Worm (Caenorhabditis elegans): ENCODE results near the gene srv-5.
A peak's percentile ranks its signal among the peaks of the same experiment; 100 is the strongest.

The srv-5 gene

ce11 chrX:4222779-4223387, 29.3 kb upstream of the srv-5 start (continued):
- TF ChIP-seq F37B4.10 (GFP tag; IDR thresholded peaks at IDR 0.05) (no peak), C06A6.2 (GFP tag; conservative IDR thresholded peaks at IDR 0.05) (peak; percentile 56; the same call in 1 of the 2 replicates), egl-44 (GFP tag; IDR thresholded peaks at IDR 0.05) (peak; percentile 58; the same call in 1 of the 2 replicates), ceh-91 (GFP tag; IDR thresholded peaks at IDR 0.05) (no peak), dox-1 (GFP tag; IDR thresholded peaks at IDR 0.05) (peak; percentile 68), hmg-20 (GFP tag; IDR thresholded peaks at IDR 0.05) (no peak), nfya-2 (GFP tag; IDR thresholded peaks at IDR 0.05) (no peak), rcor-1 (GFP tag; IDR thresholded peaks at IDR 0.05) (peak; percentile 45; the same call in 1 of the 2 replicates), T07F8.4 (tag; optimal IDR thresholded peaks at IDR 0.05) (no peak), aptf-3 (GFP tag; IDR thresholded peaks at IDR 0.05) (no peak), K12H6.12 (tag; optimal IDR thresholded peaks at IDR 0.05) (peak; percentile 44), akir-1 (GFP tag; optimal IDR thresholded peaks at IDR 0.05) (peak; percentile 71), lin-26 (GFP tag; IDR thresholded peaks at IDR 0.05) (peak; percentile 21; the same call in 1 of the 2 replicates), Y56A3A.18 (GFP tag; IDR thresholded peaks at IDR 0.05) (peak; percentile 46; the same call in 1 of the 2 replicates), F57C9.4 (tag; optimal IDR thresholded peaks at IDR 0.05) (peak; percentile 23), ceh-27 (GFP tag; optimal IDR thresholded peaks at IDR 0.05) (peak; percentile 1), somi-1 (GFP tag; optimal IDR thresholded peaks at IDR 0.05) (peak; percentile 48), F39B2.1 (GFP tag; IDR thresholded peaks at IDR 0.05) (no peak), atf-7 (tag; optimal IDR thresholded peaks at IDR 0.05) (peak; percentile 60), attf-6 (GFP tag; IDR thresholded peaks at IDR 0.05) (no peak), cebp-1 (GFP tag; IDR thresholded peaks at IDR 0.05) (0 out of 2 replicates have a peak, but pooled peaks have one; percentile 27), cebp-1 (tag; optimal IDR thresholded peaks at IDR 0.05) (peak; percentile 86), Y95B8A.8 (GFP tag; IDR thresholded peaks at IDR 0.05) (no peak), nhr-120 (GFP tag; IDR thresholded peaks at IDR 0.05) (no peak), mcd-1 (GFP tag; IDR thresholded peaks at IDR 0.05) (peak; percentile 67), F33H1.4 (GFP tag; IDR thresholded peaks at IDR 0.05) (no peak), pbrm-1 (GFP tag; IDR thresholded peaks at IDR 0.05) (peak; percentile 20; the same call in 1 of the 2 replicates), Y53G8AR.9 (GFP tag; conservative IDR thresholded peaks at IDR 0.05) (no peak), ceh-40 (GFP tag; IDR thresholded peaks at IDR 0.05) (no peak), zfh-2 (GFP tag; conservative IDR thresholded peaks at IDR 0.05) (peak; percentile 86), hrde-1 (tag; optimal IDR thresholded peaks at IDR 0.05; ENCODE audit: borderline replicate concordance) (no peak), dpff-1 (tag; optimal IDR thresholded peaks at IDR 0.05) (peak; percentile 60), repo-1 (tag; optimal IDR thresholded peaks at IDR 0.05) (peak; percentile 77), nhr-80 (tag; optimal IDR thresholded peaks at IDR 0.05) (peak; percentile 26), ccch-3 (GFP tag; optimal IDR thresholded peaks at IDR 0.05) (no peak), K11D2.4 (GFP tag; IDR thresholded peaks at IDR 0.05) (peak; percentile 56), F23B12.7 (tag; optimal IDR thresholded peaks at IDR 0.05; ENCODE audit: insufficient read depth) (peak; percentile 23), B0336.3 (GFP tag; IDR thresholded peaks at IDR 0.05) (peak; percentile 94), tbp1 (GFP tag; optimal IDR thresholded peaks at IDR 0.05) (peak; percentile 39), tlf-1 (GFP tag; optimal IDR thresholded peaks at IDR 0.05) (peak; percentile 60), T26A5.8 (tag; optimal IDR thresholded peaks at IDR 0.05) (no peak), lin-54 (GFP tag; optimal IDR thresholded peaks at IDR 0.05) (peak; percentile 35), rpc-1 (optimal IDR thresholded peaks at IDR 0.05) (no peak), rpc-1 (tag; optimal IDR thresholded peaks at IDR 0.05) (no peak), lsy-27 (tag; optimal IDR thresholded peaks at IDR 0.05; ENCODE audit: borderline replicate concordance, insufficient read depth) (no peak), attf-3 (GFP tag; conservative IDR thresholded peaks at IDR 0.05) (no peak), ceh-58 (GFP tag; IDR thresholded peaks at IDR 0.05) (no peak), egl-18 (GFP tag; IDR thresholded peaks at IDR 0.05) (peak; percentile 65; the same call in 1 of the 2 replicates), madf-10 (tag; optimal IDR thresholded peaks at IDR 0.05) (peak; percentile 28)
